Worm (Caenorhabditis elegans): ENCODE measurements around the gene ZK1290.11.

- TF ChIP-seq unc-39 (tag; optimal IDR thresholded peaks at IDR 0.05) (no peak), nhr-25 (tag; optimal IDR thresholded peaks at IDR 0.05; ENCODE audit: borderline replicate concordance, insufficient read depth) (no peak), egl-43 (GFP tag; IDR thresholded peaks at IDR 0.05) (no peak), ZK546.5 (tag; optimal IDR thresholded peaks at IDR 0.05) (no peak), php-3 (GFP tag; IDR thresholded peaks at IDR 0.05) (no peak), nhr-41 (GFP tag; IDR thresholded peaks at IDR 0.05) (no peak), aly-2 (tag; optimal IDR thresholded peaks at IDR 0.05) (no peak), T26A8.4 (GFP tag; IDR thresholded peaks at IDR 0.05) (no peak), sdz-12 (GFP tag; optimal IDR thresholded peaks at IDR 0.05) (no peak), zip-11 (GFP tag; IDR thresholded peaks at IDR 0.05) (no peak)
Observed at ce11 chrII:7558864-7559263, 2.5 kb downstream of the ZK1290.11 start.
